Worm (Caenorhabditis elegans): ENCODE measurements around the gene F16G10.14.

ce11 chrII:2438180-2438579 is 39.4 kb upstream of the F16G10.14 start:
- TF ChIP-seq skn-1 (tag; optimal IDR thresholded peaks at IDR 0.05) = no peak
- TF ChIP-seq egl-27 (tag; optimal IDR thresholded peaks at IDR 0.05) = no peak
- TF ChIP-seq unc-62 (GFP tag; optimal IDR thresholded peaks at IDR 0.05) = no peak
- TF ChIP-seq lin-14 (GFP tag; optimal IDR thresholded peaks at IDR 0.05) = no peak
- no peak for TF ChIP-seq grh-1 (GFP tag; IDR thresholded peaks at IDR 0.05)
- TF ChIP-seq nhr-12 (tag; optimal IDR thresholded peaks at IDR 0.05) = no peak
- no peak for TF ChIP-seq C16A3.4 (tag; optimal IDR thresholded peaks at IDR 0.05)
- TF ChIP-seq ama-1 (optimal IDR thresholded peaks at IDR 0.05) = no peak
- TF ChIP-seq lsy-2 (tag; optimal IDR thresholded peaks at IDR 0.05) = no peak
- TF ChIP-seq aly-2 (tag; optimal IDR thresholded peaks at IDR 0.05) = no peak
- no peak for TF ChIP-seq pqm-1 (tag; optimal IDR thresholded peaks at IDR 0.05)
- no peak for TF ChIP-seq nhr-28 (tag; optimal IDR thresholded peaks at IDR 0.05)
- TF ChIP-seq ztf-11 (tag; optimal IDR thresholded peaks at IDR 0.05) = no peak
- TF ChIP-seq zag-1 (tag; optimal IDR thresholded peaks at IDR 0.05) = no peak
